Worm (Caenorhabditis elegans) whole organism, L4 larva: ENCODE measurements around the gene C37H5.14.

Experiments
- T26A8.4 ChIP-seq: fragments of 200-800 bp; sonication (Bioruptor generic); IDR thresholded peaks from 2 replicates; pipeline ENCODE4 v1.3.6; 2022; ENCODE audit warnings: missing genetic modification characterization, missing compliant biosample characterization
- aha-1 ChIP-seq: fragments of 150-350 bp; peaks from one replicate; lab custom pipeline; 2014; ENCODE audit warnings: missing biosample characterization, missing genetic modification characterization
- ctbp-1 ChIP-seq: fragments of 200-800 bp; sonication (Bioruptor generic); IDR thresholded peaks from 2 replicates; pipeline ENCODE4 v1.3.6; 2022; ENCODE audit warnings: missing genetic modification reagents, missing genetic modification characterization, missing compliant biosample characterization
- nhr-77 ChIP-seq: fragments of 150-350 bp; optimal IDR thresholded peaks from 2 replicates; lab custom pipeline; 2014; ENCODE audit warnings: missing biosample characterization, missing genetic modification characterization
- php-3 ChIP-seq: fragments of 200-800 bp; sonication (Bioruptor generic); IDR thresholded peaks from 2 replicates; pipeline ENCODE4 v1.3.6; 2022; ENCODE audit warnings: missing genetic modification reagents, missing genetic modification characterization, missing compliant biosample characterization
- rbr-2 ChIP-seq: sonication (generic microtip); optimal IDR thresholded peaks from 2 replicates; lab custom pipeline; 2016; ENCODE audit warnings: missing genotype, missing genetic modification characterization, missing compliant biosample characterization
- unc-130 ChIP-seq: sonication (generic microtip); optimal IDR thresholded peaks from 2 replicates; lab custom pipeline; 2016; ENCODE audit warnings: missing genetic modification reagents, missing genetic modification characterization, missing compliant biosample characterization

The C37H5.14 gene

ce11 chrV:4787166-4787565 is 47.0 kb downstream of the C37H5.14 start, which contains the start of gene R02F11.9:
R02F11.9 (plus strand) TSS chrV:4787466.
- TF ChIP-seq rbr-2 (tag; lab: Kevin White, UChicago) (no peak), php-3 (no peak), T26A8.4 (GFP tag; lab: Robert Waterston, UW) (no peak)
- TF ChIP-seq, all 104 proteins: peak for 0

- TF ChIP-seq nhr-77 (tag; lab: Kevin White, UChicago) (no peak), aha-1 (peak; percentile 44), unc-130 (GFP tag; lab: Kevin White, UChicago) (no peak)
These were observed 48.8 kb downstream of the C37H5.14 start, which contains the start of the genes Y60C6A.2 and Y60C6A.3 for ce11 chrV:4785333-4785852. Y60C6A.2 (minus strand) TSS chrV:4785433. Y60C6A.3 (plus strand) TSS chrV:4785802.

ce11 chrV:4783313-4783712 is 50.9 kb downstream of the C37H5.14 start, which contains the start of gene Y60C6A.1:
Y60C6A.1 (plus strand) TSS chrV:4783613.
- peak; percentile 59 for TF ChIP-seq aha-1
- no peak for TF ChIP-seq ctbp-1 (GFP tag; lab: Robert Waterston, UW)
